Worm (Caenorhabditis elegans): ENCODE data around the gene ZK353.10.

The ZK353.10 gene

DNA sequence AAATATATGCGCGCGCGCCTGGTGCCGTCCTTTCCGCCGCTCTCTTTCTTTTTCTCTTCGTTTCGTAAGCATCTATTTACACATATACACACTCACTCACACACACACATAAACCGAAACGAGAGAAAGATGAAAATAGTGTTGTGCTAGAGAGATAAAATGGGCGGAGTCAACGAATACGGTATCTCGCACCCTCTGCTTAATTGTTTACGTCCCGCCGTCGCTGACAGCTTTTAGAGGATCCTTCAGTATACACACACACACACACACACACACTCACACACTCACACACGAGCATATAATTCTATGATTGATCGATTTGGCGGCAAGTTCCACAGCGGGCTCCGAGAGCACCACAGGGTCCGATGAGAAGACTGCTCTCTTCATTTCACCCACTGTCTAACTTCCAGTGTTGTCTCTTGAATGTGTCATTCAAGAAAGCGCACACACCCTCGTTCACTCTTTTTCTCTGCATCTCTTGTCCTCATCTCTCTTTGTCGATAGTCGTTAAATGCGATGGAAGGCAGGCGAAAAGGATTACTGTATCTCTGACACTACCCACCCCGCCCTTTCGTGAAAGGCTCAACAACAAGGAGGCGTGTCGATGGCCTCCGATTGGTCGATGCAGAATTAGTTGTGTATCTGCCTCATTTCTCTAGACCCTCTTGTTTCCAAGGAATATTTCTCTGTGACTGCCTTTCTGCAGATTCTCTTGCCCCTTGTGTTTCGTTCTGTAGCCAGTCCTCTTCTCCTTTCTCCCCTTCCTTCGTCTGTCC is 23.2 kb upstream of the ZK353.10 start (continued):
- peak; percentile 64 for TF ChIP-seq ets-4 (GFP tag; optimal IDR thresholded peaks at IDR 0.05)
- TF ChIP-seq attf-5 (GFP tag; optimal IDR thresholded peaks at IDR 0.05), result peak; percentile 93
- TF ChIP-seq lin-40 (tag; optimal IDR thresholded peaks at IDR 0.05), result peak; percentile 97
- TF ChIP-seq ztf-18 (tag; optimal IDR thresholded peaks at IDR 0.05), result peak; percentile 69
- TF ChIP-seq bed-1 (GFP tag; IDR thresholded peaks at IDR 0.05), result no peak
- TF ChIP-seq ceh-27 (GFP tag; optimal IDR thresholded peaks at IDR 0.05), result peak; percentile 84
- peak; percentile 80 for TF ChIP-seq ztf-3 (GFP tag; optimal IDR thresholded peaks at IDR 0.05)
- peak; percentile 66 for TF ChIP-seq C06A6.2 (GFP tag; conservative IDR thresholded peaks at IDR 0.05)
- no peak for TF ChIP-seq nhr-120 (GFP tag; IDR thresholded peaks at IDR 0.05)
- TF ChIP-seq die-1 (tag; optimal IDR thresholded peaks at IDR 0.05), result no peak
- TF ChIP-seq atf-7 (tag; optimal IDR thresholded peaks at IDR 0.05), result peak; percentile 79
- TF ChIP-seq hlh-12 (tag; optimal IDR thresholded peaks at IDR 0.05), result no peak
- no peak for TF ChIP-seq ceh-91 (GFP tag; IDR thresholded peaks at IDR 0.05)
- TF ChIP-seq mcd-1 (GFP tag; IDR thresholded peaks at IDR 0.05), result peak; percentile 73
- TF ChIP-seq ceh-79 (tag; optimal IDR thresholded peaks at IDR 0.05), result peak; percentile 63
- no peak; the same call in 1 of the 2 replicates for TF ChIP-seq cebp-1 (GFP tag; IDR thresholded peaks at IDR 0.05)
- TF ChIP-seq cebp-1 (tag; optimal IDR thresholded peaks at IDR 0.05), result peak; percentile 88
- peak; percentile 73; the same call in 1 of the 2 replicates for TF ChIP-seq Y56A3A.18 (GFP tag; IDR thresholded peaks at IDR 0.05)
- TF ChIP-seq aptf-2 (GFP tag; conservative IDR thresholded peaks at IDR 0.05), result no peak
- no peak for TF ChIP-seq egl-18 (GFP tag; IDR thresholded peaks at IDR 0.05)
- no peak for TF ChIP-seq F49E8.2 (tag; optimal IDR thresholded peaks at IDR 0.05; ENCODE audit: insufficient read depth)
- no peak for TF ChIP-seq ceh-100 (GFP tag; IDR thresholded peaks at IDR 0.05)
- TF ChIP-seq pbrm-1 (GFP tag; IDR thresholded peaks at IDR 0.05), result peak; percentile 34; the same call in 1 of the 2 replicates
- TF ChIP-seq hmg-20 (GFP tag; IDR thresholded peaks at IDR 0.05), result no peak
- TF ChIP-seq zfh-2 (GFP tag; conservative IDR thresholded peaks at IDR 0.05), result peak; percentile 95
- TF ChIP-seq F10E7.11 (tag; optimal IDR thresholded peaks at IDR 0.05), result peak; percentile 45

ce11 chrIII:8416871-8417191 is 22.6 kb upstream of the ZK353.10 start:
- TF ChIP-seq F22D6.2 (tag; optimal IDR thresholded peaks at IDR 0.05) (no peak), ceh-58 (GFP tag; IDR thresholded peaks at IDR 0.05) (no peak), let-526 (GFP tag; IDR thresholded peaks at IDR 0.05) (no peak), F39B2.1 (GFP tag; IDR thresholded peaks at IDR 0.05) (no peak), lin-40 (tag; optimal IDR thresholded peaks at IDR 0.05) (no peak), hsf-1 (GFP tag; IDR thresholded peaks at IDR 0.05) (no peak), snpc-1.1 (tag; optimal IDR thresholded peaks at IDR 0.05; ENCODE audit: insufficient read depth) (no peak), sptf-2 (GFP tag; optimal IDR thresholded peaks at IDR 0.05) (no peak), nfya-1 (tag; optimal IDR thresholded peaks at IDR 0.05; ENCODE audit: borderline replicate concordance, insufficient read depth) (no peak), cebp-2 (GFP tag; IDR thresholded peaks at IDR 0.05) (no peak), F57C9.4 (tag; optimal IDR thresholded peaks at IDR 0.05) (no peak), Y53F4B.3 (GFP tag; IDR thresholded peaks at IDR 0.05) (no peak), hmg-20 (GFP tag; IDR thresholded peaks at IDR 0.05) (no peak), repo-1 (tag; optimal IDR thresholded peaks at IDR 0.05) (no peak), ceh-79 (tag; optimal IDR thresholded peaks at IDR 0.05) (no peak), T26A5.8 (tag; optimal IDR thresholded peaks at IDR 0.05) (no peak), mel-28 (tag; optimal IDR thresholded peaks at IDR 0.05; ENCODE audit: borderline replicate concordance) (no peak), F33H1.4 (GFP tag; IDR thresholded peaks at IDR 0.05) (no peak)

Data from whole organism, young adult.